Fruit fly (Drosophila melanogaster): Measurements from ENCODE around the gene CG13124.

- TF ChIP-seq CG8478 (optimal IDR thresholded peaks at IDR 0.05) (no peak), Dll (optimal IDR thresholded peaks at IDR 0.05) (no peak), usp (GFP tag; optimal IDR thresholded peaks at IDR 0.05) (no peak)
Observed at dm6 chr2L:9946051-9946450, 37.6 kb upstream of the CG13124 start.
